Worm (Caenorhabditis elegans) whole organism, mixed stage, embryonic: ENCODE results near the gene T01G6.1.

Experiments used
- lin-13 ChIP-seq: fragments of 150-350 bp; optimal IDR thresholded peaks from 2 replicates; lab custom pipeline; 2014; ENCODE audit warnings: missing biosample characterization, missing genetic modification characterization
- nhr-12 ChIP-seq: fragments of 150-350 bp; optimal IDR thresholded peaks from 2 replicates; lab custom pipeline; 2014; ENCODE audit warnings: missing biosample characterization, missing genetic modification characterization
- nhr-76 ChIP-seq: sonication (generic microtip); optimal IDR thresholded peaks from 2 replicates; lab custom pipeline; 2017; ENCODE audit warnings: missing biosample characterization, missing genetic modification characterization
- pha-4 ChIP-seq: fragments of 150-350 bp; optimal IDR thresholded peaks from 2 replicates; lab custom pipeline; 2018; ENCODE audit warnings: missing biosample characterization, missing genetic modification reagents, missing genetic modification characterization
- tbx-8 ChIP-seq: fragments of 200-800 bp; sonication (Bioruptor generic); optimal IDR thresholded peaks from 2 replicates; lab custom pipeline; 2018; ENCODE audit warnings: mild to moderate bottlenecking, missing genetic modification characterization, moderate library complexity, missing compliant biosample characterization

ce11 chrV:503728-504127 lies 6.2 kb downstream of the T01G6.1 start, which contains the start of gene srlf-35:
- TF ChIP-seq nhr-76 (tag; lab: Kevin White, UChicago) (no peak), pha-4 (tag; lab: Kevin White, UChicago) (no peak), nhr-12 (tag; lab: Kevin White, UChicago) (no peak), lin-13 (tag; lab: Kevin White, UChicago) (no peak), tbx-8 (no peak)
